Fruit fly (Drosophila melanogaster) whole organism, pupa: ENCODE results near the gene tant.

Source experiments
- CG12605 ChIP-seq: fragments of 200-800 bp; sonication (Bioruptor generic); IDR thresholded peaks from 2 replicates; pipeline ENCODE4 v1.3.6; 2022; ENCODE audit warnings: missing biosample characterization, missing genetic modification characterization
- CG17806 ChIP-seq: fragments of 200-800 bp; sonication (Bioruptor generic); optimal IDR thresholded peaks from 2 replicates; lab custom pipeline; 2018; ENCODE audit warnings: missing biosample characterization, mild to moderate bottlenecking, missing genetic modification characterization, moderate library complexity
- CG32121 ChIP-seq: fragments of 200-800 bp; sonication (Bioruptor generic); IDR thresholded peaks from 2 replicates; pipeline ENCODE4 v1.3.6; 2022; ENCODE audit warnings: missing biosample characterization, missing genetic modification characterization
- CG4496 ChIP-seq: fragments of 200-800 bp; sonication (Bioruptor generic); IDR thresholded peaks from 3 replicates; pipeline ENCODE4 v1.3.6; 2022; ENCODE audit warnings: missing biosample characterization, missing genetic modification characterization
- CG8301 ChIP-seq: fragments of 200-800 bp; sonication (Bioruptor generic); optimal IDR thresholded peaks from 2 replicates; lab custom pipeline; 2018; ENCODE audit warnings: missing biosample characterization, mild to moderate bottlenecking, missing genetic modification characterization
- EcR ChIP-seq: fragments of 200-800 bp; sonication (Bioruptor generic); optimal IDR thresholded peaks from 3 replicates; lab custom pipeline; 2019; ENCODE audit warnings: missing biosample characterization, missing genetic modification characterization, mild to moderate bottlenecking, moderate library complexity, missing genetic modification reagents
- Pif1B ChIP-seq: fragments of 200-800 bp; sonication (Bioruptor generic); optimal IDR thresholded peaks from 3 replicates; lab custom pipeline; 2016; ENCODE audit warnings: missing biosample characterization, missing genetic modification characterization
- Snoo ChIP-seq: fragments of 200-800 bp; sonication (Bioruptor generic); optimal IDR thresholded peaks from 3 replicates; lab custom pipeline; 2017; ENCODE audit warnings: missing biosample characterization, mild to moderate bottlenecking, missing genetic modification characterization, inconsistent platforms

DNA sequence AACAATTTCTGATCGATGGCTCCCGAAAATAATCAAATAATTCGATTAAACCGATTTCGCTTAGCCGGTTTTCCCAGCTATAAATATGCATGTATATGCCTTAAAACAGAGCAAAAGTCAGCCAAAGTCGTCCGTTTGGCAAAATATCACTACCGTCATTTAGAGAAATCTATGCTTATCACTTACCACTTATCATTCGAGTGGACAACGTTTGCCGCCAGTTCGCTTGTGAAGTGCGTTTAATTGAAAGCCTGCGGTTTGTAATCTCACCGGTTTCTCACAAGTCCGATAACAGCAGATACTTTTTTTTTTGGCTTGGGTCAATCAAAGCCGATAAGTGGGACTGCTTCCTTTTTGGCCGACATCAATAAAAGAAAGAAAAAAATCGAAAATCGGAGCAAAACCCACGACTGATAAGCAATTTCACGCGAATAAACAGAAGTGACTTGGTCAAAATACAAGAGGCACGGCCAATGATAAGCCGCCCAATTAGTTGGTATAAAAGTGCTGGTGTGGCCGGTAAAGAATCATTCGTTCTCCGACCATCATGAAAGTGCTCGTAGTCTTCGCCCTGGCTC lies 4.6 kb upstream of the tant start, which contains the start of gene Jon65Aiii:
- TF ChIP-seq CG32121 (GFP tag; lab: Robert Waterston, UW), result no peak
- TF ChIP-seq Pif1B (GFP tag; lab: Kevin White, UChicago), result no peak
- no peak for TF ChIP-seq CG8301 (tag; lab: Kevin White, UChicago)
- no peak for TF ChIP-seq CG4496 (GFP tag; lab: Robert Waterston, UW)
- no peak for TF ChIP-seq CG12605 (GFP tag; lab: Robert Waterston, UW)
- no peak for TF ChIP-seq Snoo (tag; lab: Kevin White, UChicago)
- TF ChIP-seq CG17806 (tag; lab: Kevin White, UChicago), result no peak
- no peak for TF ChIP-seq EcR (GFP tag; lab: Kevin White, UChicago)
